Worm (Caenorhabditis elegans) whole organism, L2 larva: ENCODE data around the gene K10C2.14.
A peak's percentile ranks its signal among the peaks of the same experiment; 100 is the strongest.

Experiments used
- R02D3.7 ChIP-seq: fragments of 150-350 bp; optimal IDR thresholded peaks from 2 replicates; lab custom pipeline; 2014; ENCODE audit warnings: missing biosample characterization, missing genetic modification characterization
- alr-1 ChIP-seq: fragments of 150-350 bp; optimal IDR thresholded peaks from 2 replicates; lab custom pipeline; 2014; ENCODE audit warnings: missing biosample characterization, missing genetic modification characterization
- aly-2 ChIP-seq: fragments of 150-350 bp; optimal IDR thresholded peaks from 2 replicates; lab custom pipeline; 2014; ENCODE audit warnings: missing biosample characterization, missing genetic modification characterization
- ama-1 ChIP-seq: fragments of 150-350 bp; optimal IDR thresholded peaks from 2 replicates; lab custom pipeline; 2018; ENCODE audit warnings: inconsistent platforms
- ceh-16 ChIP-seq: fragments of 150-350 bp; optimal IDR thresholded peaks from 2 replicates; lab custom pipeline; 2014; ENCODE audit warnings: missing biosample characterization, missing genetic modification characterization
- ceh-82 ChIP-seq: fragments of 150-350 bp; optimal IDR thresholded peaks from 2 replicates; lab custom pipeline; 2014; ENCODE audit warnings: missing biosample characterization, missing genetic modification characterization
- crh-2 ChIP-seq: sonication (generic microtip); optimal IDR thresholded peaks from 2 replicates; lab custom pipeline; 2017; ENCODE audit warnings: missing biosample characterization, missing genetic modification characterization
- elt-1 ChIP-seq: fragments of 150-350 bp; optimal IDR thresholded peaks from 2 replicates; lab custom pipeline; 2014; ENCODE audit warnings: missing biosample characterization, missing genetic modification characterization
- fos-1 ChIP-seq: fragments of 150-350 bp; optimal IDR thresholded peaks from 2 replicates; lab custom pipeline; 2014; ENCODE audit warnings: missing biosample characterization, missing genetic modification characterization
- gmeb-1 ChIP-seq: fragments of 150-350 bp; optimal IDR thresholded peaks from 2 replicates; lab custom pipeline; 2014; ENCODE audit warnings: missing biosample characterization, missing genetic modification characterization
- lin-11 ChIP-seq: fragments of 150-350 bp; sonication (generic microtip); optimal IDR thresholded peaks from 2 replicates; lab custom pipeline; 2014; ENCODE audit warnings: missing biosample characterization, missing genetic modification characterization, inconsistent platforms, mixed read lengths
- lin-13 ChIP-seq: fragments of 150-350 bp; optimal IDR thresholded peaks from 2 replicates; lab custom pipeline; 2014; ENCODE audit warnings: missing biosample characterization, missing genetic modification reagents, missing genetic modification characterization
- lin-39 ChIP-seq: fragments of 150-350 bp; optimal IDR thresholded peaks from 2 replicates; lab custom pipeline; 2014; ENCODE audit warnings: missing biosample characterization, missing genetic modification reagents, missing genetic modification characterization
- lsy-2 ChIP-seq, 2 experiments: fragments of 150-350 bp in 1 of 2; sonication (generic microtip) in 1 of 2; optimal IDR thresholded peaks; 2 replicates each; lab custom pipeline; 2014 to 2017; ENCODE audit warnings: missing biosample characterization in 2 of 2, missing genetic modification characterization in 2 of 2
- mab-5 ChIP-seq: fragments of 150-350 bp; optimal IDR thresholded peaks from 2 replicates; lab custom pipeline; 2014; ENCODE audit warnings: missing biosample characterization, missing genetic modification characterization
- mbf-1 ChIP-seq: sonication (generic microtip); optimal IDR thresholded peaks from 2 replicates; lab custom pipeline; 2017; ENCODE audit warnings: missing biosample characterization, missing genetic modification characterization
- mdl-1 ChIP-seq, 2 experiments: fragments of 150-350 bp in 1 of 2; sonication (generic microtip) in 1 of 2; optimal IDR thresholded peaks; 2 replicates each; lab custom pipeline; 2017; ENCODE audit warnings: missing biosample characterization in 2 of 2, missing genetic modification characterization in 2 of 2
- nhr-10 ChIP-seq: sonication (generic microtip); optimal IDR thresholded peaks from 2 replicates; lab custom pipeline; 2017; ENCODE audit warnings: missing biosample characterization, missing genetic modification characterization
- nhr-129 ChIP-seq: fragments of 150-350 bp; optimal IDR thresholded peaks from 2 replicates; lab custom pipeline; 2014; ENCODE audit warnings: missing biosample characterization, missing genetic modification characterization
- nhr-21 ChIP-seq: fragments of 150-350 bp; optimal IDR thresholded peaks from 2 replicates; lab custom pipeline; 2014; ENCODE audit warnings: missing biosample characterization, missing genetic modification characterization
- nhr-23 ChIP-seq: fragments of 150-350 bp; optimal IDR thresholded peaks from 2 replicates; lab custom pipeline; 2014; ENCODE audit warnings: missing biosample characterization, missing genetic modification reagents, missing genetic modification characterization
- nhr-25 ChIP-seq: fragments of 150-350 bp; sonication (generic microtip); optimal IDR thresholded peaks from 3 replicates; lab custom pipeline; 2014; ENCODE audit warnings: missing biosample characterization, missing genetic modification characterization
- nhr-77 ChIP-seq: fragments of 150-350 bp; optimal IDR thresholded peaks from 2 replicates; lab custom pipeline; 2014; ENCODE audit warnings: missing biosample characterization, missing genetic modification characterization
- peb-1 ChIP-seq: fragments of 150-350 bp; optimal IDR thresholded peaks from 2 replicates; lab custom pipeline; 2014; ENCODE audit warnings: missing biosample characterization, missing genetic modification characterization
- sem-4 ChIP-seq: fragments of 150-350 bp; optimal IDR thresholded peaks from 2 replicates; lab custom pipeline; 2014; ENCODE audit warnings: missing biosample characterization, missing genetic modification reagents, missing genetic modification characterization
- sma-3 ChIP-seq: sonication (generic microtip); optimal IDR thresholded peaks from 2 replicates; lab custom pipeline; 2016; ENCODE audit warnings: missing genetic modification reagents, missing genetic modification characterization, missing compliant biosample characterization
- snpc-4 ChIP-seq: fragments of 150-350 bp; optimal IDR thresholded peaks from 2 replicates; lab custom pipeline; 2014; ENCODE audit warnings: missing biosample characterization, missing genetic modification characterization
- unc-39 ChIP-seq: fragments of 150-350 bp; optimal IDR thresholded peaks from 2 replicates; lab custom pipeline; 2014; ENCODE audit warnings: missing biosample characterization, missing genetic modification characterization
- unc-55 ChIP-seq: fragments of 150-350 bp; sonication (generic microtip); optimal IDR thresholded peaks from 3 replicates; lab custom pipeline; 2014; ENCODE audit warnings: missing biosample characterization, missing genetic modification reagents, missing genetic modification characterization
- unc-62 ChIP-seq: fragments of 150-350 bp; optimal IDR thresholded peaks from 2 replicates; lab custom pipeline; 2014; ENCODE audit warnings: missing biosample characterization, missing genetic modification reagents, missing genetic modification characterization
- zag-1 ChIP-seq: fragments of 150-350 bp; optimal IDR thresholded peaks from 2 replicates; lab custom pipeline; 2014; ENCODE audit warnings: missing biosample characterization, missing genetic modification characterization
- ztf-1 ChIP-seq: fragments of 200-800 bp; sonication (Bioruptor generic); conservative IDR thresholded peaks from 2 replicates; pipeline ENCODE4 v1.3.6; 2022; ENCODE audit warnings: missing genetic modification characterization, missing compliant biosample characterization
- ztf-4 ChIP-seq: fragments of 150-350 bp; optimal IDR thresholded peaks from 2 replicates; lab custom pipeline; 2014; ENCODE audit warnings: missing biosample characterization, missing genetic modification characterization

The K10C2.14 gene

DNA sequence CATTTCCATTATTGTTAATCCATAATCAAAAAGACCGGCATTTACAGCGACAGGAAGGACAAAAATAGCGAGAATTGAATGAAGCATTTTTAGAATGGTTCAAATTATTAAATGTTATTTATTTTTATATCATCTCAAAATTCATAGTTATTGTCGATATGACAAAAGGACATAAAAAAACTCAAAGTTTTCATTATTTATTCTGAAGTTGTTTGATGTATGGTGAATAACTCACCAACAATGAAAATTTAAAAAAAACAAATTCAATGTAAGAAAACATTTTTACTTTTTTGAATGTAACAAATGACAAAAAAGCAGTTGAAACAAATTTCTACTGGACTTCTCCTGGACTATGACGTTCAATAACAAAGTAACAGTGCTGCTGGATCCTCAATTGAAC lies at the start of gene K10C2.14:
Gene K10C2.14, minus strand, starts transcription at position 101 of the 400 bp plus-strand sequence.
- TF ChIP-seq ceh-16 (no peak), lin-13 (GFP tag; lab: Kevin White, UChicago) (no peak), unc-62 (GFP tag; lab: Kevin White, UChicago) (no peak), sma-3 (GFP tag; lab: Kevin White, UChicago) (no peak)

ce11 chrX:6484780-6485179 lies 44.4 kb upstream of the K10C2.14 start, which contains the start of gene gar-1:
gar-1 (minus strand) TSS chrX:6484880.
- TF ChIP-seq mab-5 (tag; lab: Kevin White, UChicago): no peak
- TF ChIP-seq ceh-16: no peak
- TF ChIP-seq ztf-1 (GFP tag; lab: Robert Waterston, UW): no peak
- no peak for TF ChIP-seq nhr-10
- TF ChIP-seq fos-1 (tag; lab: Kevin White, UChicago): no peak
- TF ChIP-seq mdl-1 (tag; optimal IDR thresholded peaks at IDR 0.05; lab: Kevin White, UChicago): no peak
- no peak for TF ChIP-seq aly-2 (tag; lab: Kevin White, UChicago)
- TF ChIP-seq unc-39 (tag; lab: Kevin White, UChicago): no peak
- TF ChIP-seq ama-1 (lab: Kevin White, UChicago): no peak
- no peak for TF ChIP-seq crh-2 (tag; lab: Kevin White, UChicago)
- TF ChIP-seq zag-1 (tag; lab: Kevin White, UChicago): no peak
- no peak for TF ChIP-seq mbf-1 (tag; lab: Kevin White, UChicago)
- TF ChIP-seq R02D3.7 (tag; lab: Kevin White, UChicago): no peak
- TF ChIP-seq ceh-82 (tag; lab: Kevin White, UChicago): no peak
- TF ChIP-seq nhr-77 (tag; lab: Kevin White, UChicago): no peak
- no peak for TF ChIP-seq sem-4

ce11 chrX:6476540-6476939 lies 36.2 kb upstream of the K10C2.14 start, which contains the start of gene C15B12.1:
C15B12.1 (plus strand) TSS chrX:6476810.
- peak; percentile 17 for TF ChIP-seq fos-1 (tag; lab: Kevin White, UChicago)
- TF ChIP-seq alr-1 (tag; lab: Kevin White, UChicago): no peak

DNA sequence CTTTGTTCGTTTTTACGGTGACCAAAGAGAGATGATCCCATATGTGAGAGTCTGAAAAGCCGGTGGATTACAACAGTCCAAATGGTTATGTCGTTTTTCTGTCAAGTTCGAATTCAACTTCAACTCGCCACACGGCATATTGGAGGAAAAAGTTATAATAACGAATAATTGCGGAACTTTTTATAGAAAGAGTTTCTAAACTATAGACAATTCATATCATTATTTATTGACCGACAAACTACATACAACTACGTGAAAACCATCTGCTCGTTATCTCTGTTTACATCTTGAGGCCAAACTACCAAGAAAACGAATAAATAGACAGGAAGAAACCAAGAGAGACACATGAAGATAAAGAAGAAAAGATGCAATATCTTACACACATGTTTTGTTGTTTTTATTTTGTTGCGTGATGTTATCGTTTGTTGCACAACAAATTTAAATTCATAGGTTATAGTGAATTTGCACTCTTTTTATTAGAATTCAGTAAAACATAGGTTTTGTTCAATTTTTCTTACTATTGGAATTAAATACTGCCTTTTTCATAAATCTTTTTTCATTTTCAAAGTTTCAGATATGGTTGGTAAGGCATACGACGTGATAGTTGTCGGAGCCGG lies 33.4 kb upstream of the K10C2.14 start, which contains the start of the genes C15B12.4 and C15B12.8:
Gene C15B12.4, minus strand, starts transcription at position 51 of the 617 bp plus-strand sequence.
Gene C15B12.8, plus strand, starts transcription at position 567 of the 617 bp plus-strand sequence.
- TF ChIP-seq ceh-82 (tag; lab: Kevin White, UChicago): no peak
- no peak for TF ChIP-seq lsy-2 (tag; optimal IDR thresholded peaks at IDR 0.05; lab: Kevin White, UChicago)
- TF ChIP-seq sem-4: no peak
- no peak for TF ChIP-seq elt-1
- no peak for TF ChIP-seq peb-1 (tag; lab: Kevin White, UChicago)
- TF ChIP-seq alr-1 (tag; lab: Kevin White, UChicago): no peak
- TF ChIP-seq lin-11 (tag; lab: Kevin White, UChicago): no peak
- no peak for TF ChIP-seq nhr-129 (tag; lab: Kevin White, UChicago)
- TF ChIP-seq snpc-4 (tag; lab: Kevin White, UChicago): no peak
- no peak for TF ChIP-seq nhr-25
- TF ChIP-seq gmeb-1 (tag; lab: Kevin White, UChicago): no peak
- no peak for TF ChIP-seq ama-1 (lab: Kevin White, UChicago)
- TF ChIP-seq lin-39 (tag; lab: Kevin White, UChicago): no peak
- no peak for TF ChIP-seq ztf-1 (GFP tag; lab: Robert Waterston, UW)
- TF ChIP-seq ztf-4 (tag; lab: Kevin White, UChicago): no peak
- no peak for TF ChIP-seq lin-13 (GFP tag; lab: Kevin White, UChicago)
- TF ChIP-seq fos-1 (tag; lab: Kevin White, UChicago): no peak

ce11 chrX:6468499-6468898 lies 28.1 kb upstream of the K10C2.14 start, which contains the start of gene C15B12.9:
C15B12.9 (plus strand) TSS chrX:6468799.
- TF ChIP-seq unc-55 (GFP tag; lab: Kevin White, UChicago): no peak
- TF ChIP-seq nhr-10: no peak
- TF ChIP-seq nhr-21 (tag; lab: Kevin White, UChicago): no peak
- TF ChIP-seq snpc-4 (tag; lab: Kevin White, UChicago): no peak
- TF ChIP-seq nhr-23 (tag; lab: Kevin White, UChicago): no peak
- no peak for TF ChIP-seq mdl-1 (tag; optimal IDR thresholded peaks at IDR 0.05; lab: Kevin White, UChicago)
